Fruit fly (Drosophila melanogaster) whole organism, embryonic: ENCODE measurements around the gene Ipo9.
A peak's percentile ranks its signal among the peaks of the same experiment; 100 is the strongest.

ENCODE experiments used
- Ada2b ChIP-seq: fragments of 200-800 bp; sonication (Bioruptor generic); IDR thresholded peaks from 2 replicates; pipeline ENCODE4 v1.3.6; 2022; ENCODE audit warnings: missing biosample characterization, missing genetic modification characterization
- Adf1 ChIP-seq: fragments of 200-800 bp; sonication (Bioruptor generic); IDR thresholded peaks from 2 replicates; pipeline ENCODE4 v1.3.6; 2022; ENCODE audit warnings: missing biosample characterization, missing genetic modification characterization
- B-H1 ChIP-seq: fragments of 200-800 bp; sonication (Bioruptor generic); IDR thresholded peaks from 3 replicates; pipeline ENCODE4 v1.3.6; 2022; ENCODE audit warnings: missing biosample characterization, missing genetic modification characterization
- Bgb ChIP-seq: fragments of 200-800 bp; sonication (Bioruptor generic); IDR thresholded peaks from 2 replicates; pipeline ENCODE4 v1.3.6; 2022; ENCODE audit warnings: missing biosample characterization, missing genetic modification characterization; ENCODE audit not compliant: partially characterized antibody
- CG11504 ChIP-seq: fragments of 200-800 bp; sonication (Bioruptor generic); optimal IDR thresholded peaks from 3 replicates; lab custom pipeline; 2019; ENCODE audit warnings: missing biosample characterization, mild to moderate bottlenecking, missing genetic modification characterization, moderate library complexity
- CG13296 ChIP-seq: fragments of 200-800 bp; sonication (Bioruptor generic); optimal IDR thresholded peaks from 3 replicates; lab custom pipeline; 2018; ENCODE audit warnings: missing biosample characterization, mild to moderate bottlenecking, missing genetic modification characterization
- CG15514 ChIP-seq: fragments of 200-800 bp; sonication (Bioruptor generic); optimal IDR thresholded peaks from 3 replicates; lab custom pipeline; 2017; ENCODE audit warnings: missing biosample characterization, missing genetic modification characterization, mild to moderate bottlenecking, moderate library complexity, missing genetic modification reagents
- CG16813 ChIP-seq: fragments of 200-800 bp; sonication (Bioruptor generic); IDR thresholded peaks from 3 replicates; pipeline ENCODE4 v1.3.6; 2022; ENCODE audit warnings: missing biosample characterization, missing genetic modification characterization; ENCODE audit not compliant: partially characterized antibody
- CG17328 ChIP-seq: fragments of 200-800 bp; sonication (Bioruptor generic); IDR thresholded peaks from 2 replicates; pipeline ENCODE4 v1.3.6; 2022; ENCODE audit warnings: missing biosample characterization, missing genetic modification characterization
- CG17568 ChIP-seq: fragments of 200-800 bp; sonication (Bioruptor generic); optimal IDR thresholded peaks from 2 replicates; lab custom pipeline; 2018; ENCODE audit warnings: missing biosample characterization, mild to moderate bottlenecking, missing genetic modification characterization, moderate library complexity
- CG17802 ChIP-seq: fragments of 200-800 bp; sonication (Bioruptor generic); optimal IDR thresholded peaks from 2 replicates; lab custom pipeline; 2018; ENCODE audit warnings: missing biosample characterization, mild to moderate bottlenecking, missing genetic modification characterization, moderate library complexity
- CG2678 ChIP-seq: fragments of 200-800 bp; sonication (Bioruptor generic); optimal IDR thresholded peaks from 3 replicates; lab custom pipeline; 2019; ENCODE audit warnings: missing biosample characterization, mild to moderate bottlenecking, missing genetic modification characterization, moderate library complexity
- CG30431 ChIP-seq: fragments of 200-800 bp; sonication (Bioruptor generic); optimal IDR thresholded peaks from 2 replicates; lab custom pipeline; 2017; ENCODE audit warnings: missing biosample characterization, missing genetic modification characterization
- CG42726 ChIP-seq: fragments of 200-800 bp; sonication (Bioruptor generic); IDR thresholded peaks from 2 replicates; pipeline ENCODE4 v1.3.6; 2022; ENCODE audit warnings: missing biosample characterization, missing genetic modification characterization; ENCODE audit not compliant: partially characterized antibody
- CG43689 ChIP-seq: fragments of 200-800 bp; sonication (Bioruptor generic); IDR thresholded peaks from 2 replicates; pipeline ENCODE4 v1.3.6; 2022; ENCODE audit warnings: missing biosample characterization, missing genetic modification characterization
- CG7271 ChIP-seq: fragments of 200-800 bp; sonication (Bioruptor generic); optimal IDR thresholded peaks from 2 replicates; lab custom pipeline; 2018; ENCODE audit warnings: missing biosample characterization, mild to moderate bottlenecking, missing genetic modification characterization, moderate library complexity
- CG7786 ChIP-seq: fragments of 200-800 bp; sonication (Bioruptor generic); optimal IDR thresholded peaks from 2 replicates; lab custom pipeline; 2016; ENCODE audit warnings: missing biosample characterization, missing genetic modification characterization
- CG8924 ChIP-seq: fragments of 200-800 bp; optimal IDR thresholded peaks from 3 replicates; lab custom pipeline; 2019; ENCODE audit warnings: missing biosample characterization, mild to moderate bottlenecking, missing genetic modification characterization, moderate library complexity
- CoRest ChIP-seq: fragments of 200-800 bp; sonication (Bioruptor generic); optimal IDR thresholded peaks from 3 replicates; lab custom pipeline; 2018; ENCODE audit warnings: missing biosample characterization, mild to moderate bottlenecking, missing genetic modification characterization, moderate library complexity
- Doc3 ChIP-seq: fragments of 200-800 bp; sonication (Bioruptor generic); IDR thresholded peaks from 3 replicates; pipeline ENCODE4 v1.3.6; 2022; ENCODE audit warnings: missing biosample characterization, missing genetic modification characterization; ENCODE audit not compliant: partially characterized antibody
- Dref ChIP-seq: fragments of 200-800 bp; sonication (Bioruptor generic); IDR thresholded peaks from 2 replicates; pipeline ENCODE4 v1.3.6; 2022; ENCODE audit warnings: missing biosample characterization, missing genetic modification characterization
- Ets97D ChIP-seq: fragments of 200-800 bp; sonication (Bioruptor generic); optimal IDR thresholded peaks from 3 replicates; lab custom pipeline; 2016; ENCODE audit warnings: missing biosample characterization, missing genetic modification characterization
- Hr39 ChIP-seq: fragments of >200 bp; optimal IDR thresholded peaks from 2 replicates; lab custom pipeline; 2017
- Hsf ChIP-seq: fragments of 200-800 bp; sonication (Bioruptor generic); optimal IDR thresholded peaks from 3 replicates; lab custom pipeline; 2016; ENCODE audit warnings: missing biosample characterization, missing genetic modification characterization
- Lhr ChIP-seq: fragments of 200-800 bp; sonication (Bioruptor generic); optimal IDR thresholded peaks from 3 replicates; lab custom pipeline; 2017; ENCODE audit warnings: mild to moderate bottlenecking, missing biosample characterization, missing genetic modification reagents, missing genetic modification characterization
- MESR4 ChIP-seq: fragments of 200-800 bp; sonication (Bioruptor generic); optimal IDR thresholded peaks from 2 replicates; lab custom pipeline; 2018; ENCODE audit warnings: missing biosample characterization, mild to moderate bottlenecking, missing genetic modification characterization, moderate library complexity
- Myb ChIP-seq: fragments of 200-800 bp; sonication (Bioruptor generic); optimal IDR thresholded peaks from 2 replicates; lab custom pipeline; 2016; ENCODE audit warnings: missing biosample characterization, missing genetic modification characterization
- NC2β ChIP-seq: fragments of 200-800 bp; sonication (Bioruptor generic); optimal IDR thresholded peaks from 2 replicates; lab custom pipeline; 2016; ENCODE audit warnings: missing biosample characterization, missing genetic modification characterization
- Oli ChIP-seq: fragments of 200-800 bp; sonication (Bioruptor generic); optimal IDR thresholded peaks from 2 replicates; lab custom pipeline; 2018; ENCODE audit warnings: missing biosample characterization, mild to moderate bottlenecking, missing genetic modification characterization, moderate library complexity
- Opbp ChIP-seq: fragments of 200-800 bp; sonication (Bioruptor generic); IDR thresholded peaks from 3 replicates; pipeline ENCODE4 v1.3.6; 2022; ENCODE audit warnings: missing biosample characterization, missing genetic modification characterization; ENCODE audit not compliant: partially characterized antibody
- Sox102F ChIP-seq: fragments of 200-800 bp; sonication (Bioruptor generic); optimal IDR thresholded peaks from 2 replicates; lab custom pipeline; 2018; ENCODE audit warnings: missing biosample characterization, mild to moderate bottlenecking, missing genetic modification characterization, moderate library complexity
- Sry-δ ChIP-seq: fragments of 200-800 bp; sonication (Bioruptor generic); optimal IDR thresholded peaks from 2 replicates; lab custom pipeline; 2016; ENCODE audit warnings: missing biosample characterization, missing genetic modification characterization
- YL-1 ChIP-seq: fragments of 200-800 bp; sonication (Bioruptor generic); optimal IDR thresholded peaks from 3 replicates; lab custom pipeline; 2017; ENCODE audit warnings: missing biosample characterization, mild to moderate bottlenecking, missing genetic modification characterization
- ap ChIP-seq: fragments of 200-800 bp; sonication (Bioruptor generic); IDR thresholded peaks from 2 replicates; pipeline ENCODE4 v1.3.6; 2022; ENCODE audit warnings: missing biosample characterization, missing genetic modification characterization
- ara ChIP-seq: fragments of 200-800 bp; sonication (Bioruptor generic); IDR thresholded peaks from 2 replicates; pipeline ENCODE4 v1.3.6; 2022; ENCODE audit warnings: missing biosample characterization, missing genetic modification characterization
- cato ChIP-seq: fragments of 200-800 bp; sonication (Bioruptor generic); optimal IDR thresholded peaks from 2 replicates; lab custom pipeline; 2016; ENCODE audit warnings: missing biosample characterization, missing genetic modification characterization, borderline replicate concordance
- chinmo ChIP-seq: fragments of 200-800 bp; sonication (Bioruptor generic); IDR thresholded peaks from 4 replicates; pipeline ENCODE4 v1.3.6; 2022; ENCODE audit warnings: missing biosample characterization, missing genetic modification characterization; ENCODE audit not compliant: partially characterized antibody
- cwo ChIP-seq: fragments of 200-800 bp; sonication (Bioruptor generic); optimal IDR thresholded peaks from 3 replicates; lab custom pipeline; 2017; ENCODE audit warnings: missing biosample characterization, missing genetic modification characterization, mild to moderate bottlenecking, moderate library complexity, missing genetic modification reagents
- dmrt11E ChIP-seq: fragments of 200-800 bp; sonication (Bioruptor generic); optimal IDR thresholded peaks from 3 replicates; lab custom pipeline; 2018; ENCODE audit warnings: missing biosample characterization, mild to moderate bottlenecking, missing genetic modification characterization, moderate library complexity
- dpn ChIP-seq, 2 experiments: fragments of 200-800 bp; sonication (Bioruptor generic); optimal IDR thresholded peaks; 3 replicates each; lab custom pipeline; 2016; ENCODE audit warnings: missing biosample characterization in 2 of 2, missing genetic modification characterization in 2 of 2
- ewg ChIP-seq: fragments of 200-800 bp; sonication (Bioruptor generic); optimal IDR thresholded peaks from 3 replicates; lab custom pipeline; 2017; ENCODE audit warnings: mild to moderate bottlenecking, missing biosample characterization, missing genetic modification reagents, missing genetic modification characterization
- fd3F ChIP-seq: fragments of 200-800 bp; sonication (Bioruptor generic); optimal IDR thresholded peaks from 2 replicates; lab custom pipeline; 2018; ENCODE audit warnings: missing biosample characterization, mild to moderate bottlenecking, missing genetic modification characterization, moderate library complexity
- fru ChIP-seq: fragments of >200 bp; optimal IDR thresholded peaks from 2 replicates; lab custom pipeline; 2017
- inv ChIP-seq: fragments of 200-800 bp; sonication (Bioruptor generic); IDR thresholded peaks from 2 replicates; pipeline ENCODE4 v1.3.6; 2022; ENCODE audit warnings: missing biosample characterization, missing genetic modification characterization; ENCODE audit not compliant: partially characterized antibody
- knrl ChIP-seq: fragments of 200-800 bp; sonication (Bioruptor generic); IDR thresholded peaks from 3 replicates; pipeline ENCODE4 v1.3.6; 2022; ENCODE audit warnings: missing biosample characterization, missing genetic modification characterization; ENCODE audit not compliant: partially characterized antibody
- lov ChIP-seq, 2 experiments: fragments of 200-800 bp in 1 of 2; fragments of >200 bp in 1 of 2; sonication (Bioruptor generic) in 1 of 2; IDR thresholded peaks in 1 of 2; optimal IDR thresholded peaks in 1 of 2; 2 replicates in 1 of 2; 3 replicates in 1 of 2; pipeline versions ENCODE4 v1.3.6 to Lab custom; 2017 to 2022; ENCODE audit warnings: missing biosample characterization in 1 of 2, missing genetic modification characterization in 1 of 2
- nau ChIP-seq: fragments of 200-800 bp; sonication (Bioruptor generic); optimal IDR thresholded peaks from 3 replicates; lab custom pipeline; 2017; ENCODE audit warnings: missing biosample characterization, mild to moderate bottlenecking, missing genetic modification characterization, missing genetic modification reagents
- onecut ChIP-seq: fragments of 200-800 bp; sonication (Bioruptor generic); IDR thresholded peaks from 2 replicates; pipeline ENCODE4 v1.3.6; 2022; ENCODE audit warnings: missing biosample characterization, missing genetic modification characterization
- trh ChIP-seq: fragments of 200-800 bp; sonication (Bioruptor generic); optimal IDR thresholded peaks from 2 replicates; lab custom pipeline; 2016; ENCODE audit warnings: missing biosample characterization, missing genetic modification characterization
- twi ChIP-seq: fragments of 200-800 bp; optimal IDR thresholded peaks from 2 replicates; lab custom pipeline; 2019; ENCODE audit warnings: missing biosample characterization, mild to moderate bottlenecking, missing genetic modification characterization, moderate library complexity

The Ipo9 gene

DNA sequence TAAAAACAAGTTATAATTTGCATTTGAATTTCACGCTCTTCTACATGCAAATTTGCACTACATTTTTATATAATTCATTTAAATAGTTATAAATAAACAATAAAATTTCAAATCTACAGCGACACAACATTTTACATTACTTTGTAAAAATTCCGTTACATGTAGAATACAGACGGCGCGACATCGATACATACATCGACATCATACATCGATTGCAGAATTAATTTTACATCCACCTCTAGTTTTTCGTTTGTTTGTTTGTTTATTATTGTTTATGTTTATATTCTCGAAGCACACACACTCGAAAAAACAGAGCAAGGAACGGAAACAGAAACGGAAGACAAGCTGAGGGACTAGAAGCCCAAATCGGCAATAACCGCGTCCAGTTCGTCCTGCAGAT is 25.2 kb downstream of the Ipo9 start, which contains the start of gene CG17230 (continued):
- peak; percentile 18 for TF ChIP-seq dmrt11E (tag; lab: Kevin White, UChicago)
- no peak for TF ChIP-seq CG2678 (tag; lab: Kevin White, UChicago)
- peak; percentile 75 for TF ChIP-seq Opbp (GFP tag; lab: Robert Waterston, UW)
- TF ChIP-seq Dref (GFP tag; lab: Robert Waterston, UW): peak; percentile 78
- no peak for TF ChIP-seq twi
- no peak for TF ChIP-seq NC2β (GFP tag; lab: Kevin White, UChicago)
- TF ChIP-seq Myb: peak; percentile 74
- peak; percentile 87 for TF ChIP-seq Bgb (GFP tag; lab: Robert Waterston, UW)
- TF ChIP-seq CoRest: peak; percentile 24
- no peak for TF ChIP-seq CG17802 (tag; lab: Kevin White, UChicago)
- no peak for TF ChIP-seq fd3F
- peak; percentile 32 for TF ChIP-seq MESR4 (GFP tag; lab: Kevin White, UChicago)
- no peak for TF ChIP-seq Hsf (GFP tag; lab: Kevin White, UChicago)
- no peak for TF ChIP-seq CG43689
- TF ChIP-seq Lhr (GFP tag; lab: Kevin White, UChicago): peak; percentile 52
- peak; percentile 68 for TF ChIP-seq Doc3 (GFP tag; lab: Robert Waterston, UW)
- no peak for TF ChIP-seq CG13296 (GFP tag; lab: Kevin White, UChicago)
- TF ChIP-seq Sry-δ (GFP tag; lab: Kevin White, UChicago): peak; percentile 82
- peak; percentile 76 for TF ChIP-seq inv
- no peak for TF ChIP-seq Ets97D (GFP tag; lab: Kevin White, UChicago)
- TF ChIP-seq onecut (GFP tag; lab: Robert Waterston, UW): no peak
- no peak for TF ChIP-seq CG15514 (GFP tag; lab: Kevin White, UChicago)
- no peak for TF ChIP-seq Oli (tag; lab: Kevin White, UChicago)
- TF ChIP-seq CG16813 (GFP tag; lab: Robert Waterston, UW): peak; percentile 88
- TF ChIP-seq YL-1 (GFP tag; lab: Kevin White, UChicago): peak; percentile 47
- no peak for TF ChIP-seq ara (GFP tag; lab: Robert Waterston, UW)
- TF ChIP-seq Ada2b (GFP tag; lab: Robert Waterston, UW): no peak
- no peak for TF ChIP-seq CG17568 (GFP tag; lab: Kevin White, UChicago)
- no peak for TF ChIP-seq cwo (GFP tag; lab: Kevin White, UChicago)
- TF ChIP-seq ewg (GFP tag; lab: Kevin White, UChicago): no peak
- 0 out of 2 replicates have a peak, but pooled peaks have one; percentile 9 for TF ChIP-seq CG17328 (GFP tag; lab: Robert Waterston, UW)
- no peak for TF ChIP-seq trh
- peak; percentile 31 for TF ChIP-seq CG11504 (tag; lab: Kevin White, UChicago)
- TF ChIP-seq dpn (GFP tag; optimal IDR thresholded peaks at IDR 0.05; lab: Kevin White, UChicago): no peak
- no peak for TF ChIP-seq fru (lab: Kevin White, UChicago)
- TF ChIP-seq CG42726: peak; percentile 51
- TF ChIP-seq knrl (GFP tag; lab: Robert Waterston, UW): peak; percentile 80
- TF ChIP-seq ap (GFP tag; lab: Robert Waterston, UW): no peak
- no peak for TF ChIP-seq nau (GFP tag; lab: Kevin White, UChicago)
- no peak for TF ChIP-seq CG30431 (GFP tag; lab: Kevin White, UChicago)
- no peak for TF ChIP-seq CG7271 (tag; lab: Kevin White, UChicago)
- no peak for TF ChIP-seq Adf1 (GFP tag; lab: Robert Waterston, UW)
- TF ChIP-seq Sox102F (GFP tag; lab: Kevin White, UChicago): no peak
- TF ChIP-seq CG7786: no peak
- TF ChIP-seq B-H1 (GFP tag; lab: Robert Waterston, UW): no peak
- no peak for TF ChIP-seq lov (optimal IDR thresholded peaks at IDR 0.05; lab: Kevin White, UChicago)
- no peak for TF ChIP-seq lov (GFP tag; IDR thresholded peaks at IDR 0.05; lab: Robert Waterston, UW)
- TF ChIP-seq cato (GFP tag; lab: Kevin White, UChicago): no peak
- TF ChIP-seq CG8924 (tag; lab: Kevin White, UChicago): peak; percentile 71
- peak; percentile 60; the same call in 1 of the 4 replicates for TF ChIP-seq chinmo (GFP tag; lab: Robert Waterston, UW)
- no peak for TF ChIP-seq Hr39 (lab: Kevin White, UChicago)
